Worm (Caenorhabditis elegans): ENCODE results near the gene Y79H2A.12.

ce11 chrIII:12022281-12022680 is 6.4 kb downstream of the Y79H2A.12 start:
- no peak for TF ChIP-seq tbx-37 (GFP tag; conservative IDR thresholded peaks at IDR 0.05)
- no peak for TF ChIP-seq ets-7 (tag; optimal IDR thresholded peaks at IDR 0.05)
- TF ChIP-seq hmbx-1 (tag; optimal IDR thresholded peaks at IDR 0.05) = no peak
- no peak for TF ChIP-seq ama-1 (optimal IDR thresholded peaks at IDR 0.05)
